Worm (Caenorhabditis elegans): ENCODE measurements around the gene prp-39.

Gene prp-39

DNA sequence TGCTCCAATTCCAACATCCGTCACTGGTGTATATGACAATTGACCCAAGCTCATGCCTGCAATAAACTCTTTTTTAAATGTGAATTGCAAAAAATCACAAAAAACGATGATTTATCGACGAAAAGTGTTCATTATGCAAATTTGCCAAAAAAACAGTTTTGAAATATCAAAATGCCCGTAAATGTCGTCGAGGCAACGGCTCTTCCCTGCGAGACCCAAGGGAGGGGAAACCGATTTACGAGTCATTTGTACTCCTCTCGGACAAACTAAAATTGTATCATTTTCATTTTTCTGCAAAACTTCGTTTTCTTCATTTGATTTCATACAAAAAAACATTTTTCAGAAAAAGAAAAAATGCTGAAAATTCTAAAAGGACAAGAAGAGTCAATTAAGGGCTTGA is 2.1 kb upstream of the prp-39 start, which contains the start of the genes hmgs-1 and F25B4.4 (continued):
- TF ChIP-seq hrde-1 (tag; optimal IDR thresholded peaks at IDR 0.05; ENCODE audit: borderline replicate concordance) (no peak), F52B5.7 (tag; optimal IDR thresholded peaks at IDR 0.05) (no peak), mes-4 (tag; optimal IDR thresholded peaks at IDR 0.05) (no peak), ceh-40 (GFP tag; IDR thresholded peaks at IDR 0.05) (no peak), sea-2 (GFP tag; IDR thresholded peaks at IDR 0.05) (no peak), xnd-1 (tag; optimal IDR thresholded peaks at IDR 0.05) (peak; percentile 37), let-526 (GFP tag; IDR thresholded peaks at IDR 0.05) (no peak), nhr-90 (tag; optimal IDR thresholded peaks at IDR 0.05) (no peak), egrh-3 (GFP tag; IDR thresholded peaks at IDR 0.05) (peak; percentile 42), efl-1 (GFP tag; optimal IDR thresholded peaks at IDR 0.05) (peak; percentile 55), let-607 (tag; optimal IDR thresholded peaks at IDR 0.05) (peak in 1 of 2 experiments; percentile 10), lin-26 (GFP tag; IDR thresholded peaks at IDR 0.05) (0 out of 2 replicates have a peak, but pooled peaks have one; percentile 20), Y79H2A.3 (GFP tag; conservative IDR thresholded peaks at IDR 0.05) (no peak), F55B11.4 (tag; optimal IDR thresholded peaks at IDR 0.05; ENCODE audit: borderline replicate concordance, insufficient read depth) (no peak), attf-6 (GFP tag; IDR thresholded peaks at IDR 0.05) (no peak), lsy-27 (tag; optimal IDR thresholded peaks at IDR 0.05; ENCODE audit: borderline replicate concordance, insufficient read depth) (no peak), K12H6.12 (tag; optimal IDR thresholded peaks at IDR 0.05) (peak; percentile 88), Y56A3A.18 (GFP tag; IDR thresholded peaks at IDR 0.05) (no peak), nfya-1 (tag; optimal IDR thresholded peaks at IDR 0.05; ENCODE audit: borderline replicate concordance, insufficient read depth) (no peak), snpc-3.4 (tag; optimal IDR thresholded peaks at IDR 0.05) (peak; percentile 51), ztf-26 (tag; optimal IDR thresholded peaks at IDR 0.05) (no peak), lin-35 (GFP tag; optimal IDR thresholded peaks at IDR 0.05) (peak in 2 of 3 experiments; percentile 39 to 85), bed-2 (GFP tag; IDR thresholded peaks at IDR 0.05) (no peak), F22D6.2 (tag; optimal IDR thresholded peaks at IDR 0.05) (no peak), F23B12.7 (tag; optimal IDR thresholded peaks at IDR 0.05; ENCODE audit: insufficient read depth) (peak; percentile 83), bed-1 (GFP tag; IDR thresholded peaks at IDR 0.05) (no peak), hlh-12 (tag; optimal IDR thresholded peaks at IDR 0.05) (no peak), die-1 (tag; optimal IDR thresholded peaks at IDR 0.05) (no peak), K11D2.4 (GFP tag; IDR thresholded peaks at IDR 0.05) (no peak), akir-1 (GFP tag; optimal IDR thresholded peaks at IDR 0.05) (no peak), attf-3 (GFP tag; conservative IDR thresholded peaks at IDR 0.05) (peak; percentile 64; the same call in 1 of the 2 replicates), athp-1 (tag; optimal IDR thresholded peaks at IDR 0.05) (no peak), zim-3 (tag; optimal IDR thresholded peaks at IDR 0.05) (no peak), zfh-2 (GFP tag; conservative IDR thresholded peaks at IDR 0.05) (no peak), hmg-20 (GFP tag; IDR thresholded peaks at IDR 0.05) (peak; percentile 47; the same call in 1 of the 2 replicates), nhr-120 (GFP tag; IDR thresholded peaks at IDR 0.05) (no peak), mxl-1 (tag; optimal IDR thresholded peaks at IDR 0.05) (no peak), mcd-1 (GFP tag; IDR thresholded peaks at IDR 0.05) (peak; percentile 86), ceh-58 (GFP tag; IDR thresholded peaks at IDR 0.05) (no peak), F57C9.4 (tag; optimal IDR thresholded peaks at IDR 0.05) (no peak), madf-3 (GFP tag; IDR thresholded peaks at IDR 0.05) (0 out of 2 replicates have a peak, but pooled peaks have one; percentile 30), hmg-1.2 (GFP tag; IDR thresholded peaks at IDR 0.05) (peak; percentile 55), ZK185.1 (tag; optimal IDR thresholded peaks at IDR 0.05; ENCODE audit: poor library complexity, severe bottlenecking) (peak; percentile 58)
